Fruit fly (Drosophila melanogaster) whole organism, wandering third instar larva: ENCODE measurements around the gene stc.

Experiments
- CrebA ChIP-seq: fragments of 200-800 bp; sonication (Bioruptor generic); optimal IDR thresholded peaks from 2 replicates; lab custom pipeline; 2016; ENCODE audit warnings: missing biosample characterization, mild to moderate bottlenecking, missing genetic modification characterization, borderline replicate concordance
- Dfd ChIP-seq: fragments of >200 bp; optimal IDR thresholded peaks from 2 replicates; lab custom pipeline; 2017; ENCODE audit warnings: missing biosample characterization, missing genetic modification characterization
- GATAd ChIP-seq: sonication (Bioruptor generic); optimal IDR thresholded peaks from 2 replicates; lab custom pipeline; 2016; ENCODE audit warnings: missing biosample characterization, missing genetic modification characterization
- Myc ChIP-seq: fragments of >200 bp; optimal IDR thresholded peaks from 2 replicates; lab custom pipeline; 2017
- N ChIP-seq: fragments of >200 bp; optimal IDR thresholded peaks from 2 replicates; lab custom pipeline; 2018; ENCODE audit warnings: missing biosample characterization, missing external identifiers, missing genetic modification characterization
- dmrt93B ChIP-seq: fragments of 200-800 bp; sonication (Bioruptor generic); optimal IDR thresholded peaks from 2 replicates; lab custom pipeline; 2018; ENCODE audit warnings: missing biosample characterization, mild to moderate bottlenecking, missing genetic modification characterization
- fru ChIP-seq: fragments of 200-800 bp; sonication (Bioruptor generic); optimal IDR thresholded peaks from 3 replicates; lab custom pipeline; 2016; ENCODE audit warnings: missing biosample characterization, mild to moderate bottlenecking, missing genetic modification characterization
- h ChIP-seq: fragments of 200-800 bp; sonication (Bioruptor generic); optimal IDR thresholded peaks from 3 replicates; lab custom pipeline; 2016; ENCODE audit warnings: missing biosample characterization, mild to moderate bottlenecking, missing genetic modification characterization
- pan ChIP-seq: fragments of >200 bp; optimal IDR thresholded peaks from 2 replicates; lab custom pipeline; 2017
- usp ChIP-seq: fragments of >200 bp; optimal IDR thresholded peaks from 2 replicates; lab custom pipeline; 2017; ENCODE audit warnings: missing biosample characterization, missing genetic modification characterization

DNA sequence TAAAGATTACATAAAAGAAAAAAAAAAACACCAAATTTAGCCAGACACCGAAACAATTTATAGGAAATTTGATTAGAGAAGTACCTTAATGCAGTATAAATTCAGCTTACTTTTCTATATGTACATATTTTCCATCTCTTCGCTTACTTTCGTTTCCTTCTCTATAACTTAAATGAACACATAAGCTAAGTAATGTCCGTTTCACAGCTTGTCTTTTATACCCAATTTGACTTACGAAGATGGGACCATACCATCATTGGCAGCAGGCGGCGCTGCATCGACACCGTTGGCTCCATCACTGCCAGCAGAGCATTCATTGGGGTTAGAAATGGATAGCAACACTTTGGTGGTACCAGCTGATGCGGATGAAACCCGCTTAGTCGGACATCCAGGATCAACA lies 43.1 kb upstream of the stc start, which contains the start of gene vig:
- no peak for TF ChIP-seq h (GFP tag; lab: Kevin White, UChicago)
- no peak for TF ChIP-seq fru
- no peak for TF ChIP-seq CrebA (GFP tag; lab: Kevin White, UChicago)
- no peak for TF ChIP-seq N
- TF ChIP-seq dmrt93B (GFP tag; lab: Kevin White, UChicago): no peak
- TF ChIP-seq Myc: no peak
- TF ChIP-seq GATAd: no peak
- no peak for TF ChIP-seq Dfd (GFP tag; lab: Kevin White, UChicago)
- no peak for TF ChIP-seq usp
- no peak for TF ChIP-seq pan (lab: Kevin White, UChicago)
